Worm (Caenorhabditis elegans): ENCODE measurements around the gene C06B8.7.
A peak's percentile ranks its signal among the peaks of the same experiment; 100 is the strongest.

Gene C06B8.7

ce11 chrV:15499099-15499498, 565 bp downstream of the C06B8.7 start:
- TF ChIP-seq mes-2 (tag; optimal IDR thresholded peaks at IDR 0.05; ENCODE audit: poor library complexity, severe bottlenecking) (peak; percentile 1), dve-1 (tag; optimal IDR thresholded peaks at IDR 0.05; ENCODE audit: insufficient read depth) (peak; percentile 50), egl-43 (GFP tag; IDR thresholded peaks at IDR 0.05) (no peak), snpc-1.2 (GFP tag; IDR thresholded peaks at IDR 0.05) (no peak), lin-38 (GFP tag; IDR thresholded peaks at IDR 0.05) (no peak), hlh-11 (tag; optimal IDR thresholded peaks at IDR 0.05) (peak; percentile 24), lim-7 (GFP tag; IDR thresholded peaks at IDR 0.05) (no peak), daf-16 (GFP tag; optimal IDR thresholded peaks at IDR 0.05) (no peak), daf-16 (tag; optimal IDR thresholded peaks at IDR 0.05) (peak; percentile 51), ceh-82 (tag; optimal IDR thresholded peaks at IDR 0.05) (no peak)

ce11 chrV:15503603-15504002, 5.1 kb downstream of the C06B8.7 start:
- TF ChIP-seq mep-1 (tag; optimal IDR thresholded peaks at IDR 0.05): no peak
- peak in 1 of 2 experiments; percentile 76 for TF ChIP-seq unc-62 (GFP tag; optimal IDR thresholded peaks at IDR 0.05 in 1 of 2)
- TF ChIP-seq unc-62 (tag; optimal IDR thresholded peaks at IDR 0.05): no peak

DNA sequence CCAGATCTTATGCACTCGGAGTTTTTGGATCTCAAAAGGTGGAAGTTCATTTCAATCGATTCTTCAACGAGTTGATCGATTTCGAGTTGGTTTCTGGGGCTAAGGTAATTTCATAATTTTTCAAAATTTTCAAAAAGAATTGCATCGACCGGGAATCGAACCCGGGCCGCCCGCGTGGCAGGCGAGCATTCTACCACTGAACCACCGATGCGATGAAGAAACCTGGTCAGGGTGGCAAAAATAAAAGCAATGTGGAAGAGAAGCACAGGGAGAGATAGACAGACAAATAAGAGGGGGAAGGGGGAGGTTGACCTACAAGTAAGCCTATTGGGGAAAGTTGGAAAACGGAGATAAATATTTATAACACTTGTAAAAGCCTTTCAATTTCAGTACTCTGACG, 6.5 kb downstream of the C06B8.7 start:
- TF ChIP-seq arid-1 (GFP tag; conservative IDR thresholded peaks at IDR 0.05): peak; percentile 81
- TF ChIP-seq egl-43 (GFP tag; IDR thresholded peaks at IDR 0.05): peak; percentile 81
- TF ChIP-seq T26A8.4 (GFP tag; IDR thresholded peaks at IDR 0.05): peak; percentile 75
- peak; percentile 68 for TF ChIP-seq ceh-20 (GFP tag; IDR thresholded peaks at IDR 0.05)
- peak; percentile 76 for TF ChIP-seq vab-7 (GFP tag; IDR thresholded peaks at IDR 0.05)
- no peak for TF ChIP-seq nhr-6 (tag; optimal IDR thresholded peaks at IDR 0.05)
- no peak for TF ChIP-seq Y75B8A.6 (GFP tag; IDR thresholded peaks at IDR 0.05)
- peak; percentile 16 for TF ChIP-seq nhr-28 (tag; optimal IDR thresholded peaks at IDR 0.05)
- peak; percentile 82 for TF ChIP-seq ctbp-1 (GFP tag; IDR thresholded peaks at IDR 0.05)
- TF ChIP-seq nhr-42 (GFP tag; IDR thresholded peaks at IDR 0.05): 0 out of 2 replicates have a peak, but pooled peaks have one; percentile 44
- TF ChIP-seq ztf-11 (tag; optimal IDR thresholded peaks at IDR 0.05): no peak
- TF ChIP-seq sdz-12 (GFP tag; optimal IDR thresholded peaks at IDR 0.05): peak; percentile 54
- TF ChIP-seq rbr-2 (tag; optimal IDR thresholded peaks at IDR 0.05): peak; percentile 55
- 0 out of 2 replicates have a peak, but pooled peaks have one; percentile 10 for TF ChIP-seq madf-9 (GFP tag; conservative IDR thresholded peaks at IDR 0.05)
- peak; percentile 23; the same call in 1 of the 2 replicates for TF ChIP-seq lin-1 (GFP tag; IDR thresholded peaks at IDR 0.05)
- TF ChIP-seq ama-1 (optimal IDR thresholded peaks at IDR 0.05): no peak
- TF ChIP-seq lin-15B (tag; optimal IDR thresholded peaks at IDR 0.05): no peak
- peak; percentile 62; the same call in 1 of the 2 replicates for TF ChIP-seq ceh-44 (GFP tag; IDR thresholded peaks at IDR 0.05)
- 0 out of 2 replicates have a peak, but pooled peaks have one; percentile 41 for TF ChIP-seq Y48G9A.11 (GFP tag; IDR thresholded peaks at IDR 0.05)
- no peak for TF ChIP-seq zfp-3 (GFP tag; conservative IDR thresholded peaks at IDR 0.05)
- TF ChIP-seq hlh-11 (tag; optimal IDR thresholded peaks at IDR 0.05): peak; percentile 41
- TF ChIP-seq Y5F2A.4 (GFP tag; optimal IDR thresholded peaks at IDR 0.05): peak; percentile 60
- TF ChIP-seq D1046.2 (GFP tag; IDR thresholded peaks at IDR 0.05): peak; percentile 85; the same call in 1 of the 2 replicates
- TF ChIP-seq F44E2.7 (GFP tag; IDR thresholded peaks at IDR 0.05): 0 out of 2 replicates have a peak, but pooled peaks have one; percentile 6
- TF ChIP-seq dmd-6 (GFP tag; IDR thresholded peaks at IDR 0.05): peak; percentile 67
- peak; percentile 2 to 65 for TF ChIP-seq daf-16 (GFP tag; optimal IDR thresholded peaks at IDR 0.05)
- peak; percentile 44 for TF ChIP-seq daf-16 (tag; optimal IDR thresholded peaks at IDR 0.05)
- peak; percentile 16 for TF ChIP-seq dpl-1 (GFP tag; optimal IDR thresholded peaks at IDR 0.05)
- TF ChIP-seq unc-130 (GFP tag; optimal IDR thresholded peaks at IDR 0.05): peak; percentile 28
- TF ChIP-seq nhr-41 (GFP tag; IDR thresholded peaks at IDR 0.05): no peak
- TF ChIP-seq ZK337.2 (GFP tag; IDR thresholded peaks at IDR 0.05): peak; percentile 58; the same call in 1 of the 2 replicates
- TF ChIP-seq cey-2 (tag; optimal IDR thresholded peaks at IDR 0.05; ENCODE audit: borderline replicate concordance, insufficient read depth): no peak
- TF ChIP-seq dmd-8 (GFP tag; IDR thresholded peaks at IDR 0.05): peak; percentile 72
- no peak for TF ChIP-seq mxl-2 (GFP tag; conservative IDR thresholded peaks at IDR 0.05)
- no peak for TF ChIP-seq unc-39 (tag; optimal IDR thresholded peaks at IDR 0.05)
- peak; percentile 13; the same call in 1 of the 2 replicates for TF ChIP-seq Y105C5A.15 (GFP tag; IDR thresholded peaks at IDR 0.05)
- TF ChIP-seq egl-27 (tag; optimal IDR thresholded peaks at IDR 0.05): no peak
- peak; percentile 54; the same call in 1 of the 2 replicates for TF ChIP-seq tra-1 (GFP tag; IDR thresholded peaks at IDR 0.05)
- peak; percentile 90 for TF ChIP-seq lim-7 (GFP tag; IDR thresholded peaks at IDR 0.05)
